Fruit fly (Drosophila melanogaster): ENCODE data around the gene CG17129.

DNA sequence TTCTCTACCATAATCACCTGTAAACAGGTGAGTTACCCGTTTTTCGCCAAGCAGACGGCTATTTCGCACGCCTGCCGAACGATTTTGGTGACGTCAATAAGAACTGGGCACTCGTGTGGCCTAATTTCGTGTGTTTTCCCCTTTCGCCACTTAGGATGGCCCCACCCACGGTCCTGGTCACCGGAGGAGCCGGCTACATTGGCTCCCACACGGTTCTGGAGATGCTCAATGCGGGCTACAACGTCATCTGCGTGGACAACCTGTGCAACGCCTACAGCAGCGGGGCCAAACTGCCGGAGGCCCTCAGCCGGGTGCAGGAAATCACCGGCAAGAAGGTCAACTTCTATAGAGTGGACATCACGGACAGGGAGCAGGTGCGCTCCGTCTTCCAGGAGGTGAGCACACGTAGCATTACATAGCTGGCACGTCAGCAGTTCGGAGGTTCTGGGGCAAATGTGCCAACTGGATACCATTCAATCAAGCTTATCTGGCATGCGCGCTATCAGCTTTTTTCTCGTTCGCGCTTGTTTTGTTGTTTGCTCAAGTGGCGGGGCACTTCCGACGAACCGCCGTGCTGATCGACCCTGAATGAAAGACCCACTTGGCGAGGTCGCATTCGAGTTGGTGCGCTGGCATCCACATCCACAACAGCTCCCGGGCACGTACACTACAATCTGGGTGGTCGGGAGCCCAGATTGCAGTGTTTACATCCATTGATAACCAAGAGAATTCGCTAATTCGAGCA, 30.9 kb downstream of the CG17129 start:
- TF ChIP-seq fd3F (GFP tag; optimal IDR thresholded peaks at IDR 0.05) = no peak
- no peak for TF ChIP-seq Kr (GFP tag; optimal IDR thresholded peaks at IDR 0.05)
- no peak for TF ChIP-seq gsb-n (tag; optimal IDR thresholded peaks at IDR 0.05)
- TF ChIP-seq kah (GFP tag; optimal IDR thresholded peaks at IDR 0.05) = no peak
